Fruit fly (Drosophila melanogaster): ENCODE measurements around the gene Uxs.

Gene Uxs

dm6 chr3L:8159724-8160422 lies 20.9 kb upstream of the Uxs start, which contains the start of gene CG43886:
CG43886 (minus strand) TSS chr3L:8159774.
- no peak for TF ChIP-seq h (optimal IDR thresholded peaks at IDR 0.05)
- TF ChIP-seq ttk (optimal IDR thresholded peaks at IDR 0.05) = no peak
- TF ChIP-seq insv (optimal IDR thresholded peaks at IDR 0.05) = no peak
- no peak for TF ChIP-seq Sin3A (optimal IDR thresholded peaks at IDR 0.05)

DNA sequence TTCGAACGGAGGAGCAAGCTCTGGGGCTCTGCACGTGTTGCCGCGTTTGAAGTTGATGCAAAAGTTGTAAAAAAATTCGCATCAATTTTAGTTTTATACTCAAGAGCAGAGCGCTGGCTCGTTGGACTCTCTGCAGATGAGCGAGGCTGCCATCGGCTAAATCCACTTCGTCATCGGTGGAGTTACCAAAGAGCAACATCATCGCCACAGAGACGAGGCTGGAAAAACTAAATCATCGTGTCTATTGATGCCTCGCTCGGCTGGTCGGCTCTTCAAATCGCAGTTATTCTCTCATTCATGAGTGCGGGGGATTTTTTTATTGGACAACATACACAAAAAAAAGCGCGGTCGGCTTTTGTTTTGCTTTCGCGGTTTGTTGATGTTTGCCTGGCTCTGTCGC lies 15.3 kb upstream of the Uxs start, which contains the start of gene CG13675:
Gene CG13675 (minus strand): TSS at position 83 of the 400 bp plus-strand sequence.
- TF ChIP-seq psq (optimal IDR thresholded peaks at IDR 0.05) (no peak), ttk (optimal IDR thresholded peaks at IDR 0.05) (no peak), Myc (optimal IDR thresholded peaks at IDR 0.05) (no peak), insv (optimal IDR thresholded peaks at IDR 0.05) (no peak), h (optimal IDR thresholded peaks at IDR 0.05) (no peak), Sin3A (optimal IDR thresholded peaks at IDR 0.05) (no peak)

- TF ChIP-seq h (optimal IDR thresholded peaks at IDR 0.05) = no peak
- no peak for TF ChIP-seq insv (optimal IDR thresholded peaks at IDR 0.05)
- TF ChIP-seq Sin3A (optimal IDR thresholded peaks at IDR 0.05) = no peak
- no peak for TF ChIP-seq Myc (optimal IDR thresholded peaks at IDR 0.05)
- TF ChIP-seq ttk (optimal IDR thresholded peaks at IDR 0.05) = no peak
- TF ChIP-seq psq (optimal IDR thresholded peaks at IDR 0.05) = no peak
Observed at dm6 chr3L:8175818-8176217, 4.9 kb upstream of the Uxs start, which contains the start of gene RecQ4. RecQ4 (minus strand) TSS chr3L:8175978.

dm6 chr3L:8177795-8178564 lies 2.7 kb upstream of the Uxs start, which contains the start of gene Nmt:
Nmt (minus strand) TSS chr3L:8178429.
- TF ChIP-seq Myc (optimal IDR thresholded peaks at IDR 0.05) (no peak), Sin3A (optimal IDR thresholded peaks at IDR 0.05) (no peak), h (optimal IDR thresholded peaks at IDR 0.05) (no peak), ttk (optimal IDR thresholded peaks at IDR 0.05) (no peak), psq (optimal IDR thresholded peaks at IDR 0.05) (no peak), insv (optimal IDR thresholded peaks at IDR 0.05) (no peak)

- TF ChIP-seq psq (optimal IDR thresholded peaks at IDR 0.05) = no peak
- TF ChIP-seq Myc (optimal IDR thresholded peaks at IDR 0.05) = no peak
- TF ChIP-seq Sin3A (optimal IDR thresholded peaks at IDR 0.05) = no peak
- TF ChIP-seq insv (optimal IDR thresholded peaks at IDR 0.05) = no peak
Observed at dm6 chr3L:8185263-8186227, 4.8 kb downstream of the Uxs start.

DNA sequence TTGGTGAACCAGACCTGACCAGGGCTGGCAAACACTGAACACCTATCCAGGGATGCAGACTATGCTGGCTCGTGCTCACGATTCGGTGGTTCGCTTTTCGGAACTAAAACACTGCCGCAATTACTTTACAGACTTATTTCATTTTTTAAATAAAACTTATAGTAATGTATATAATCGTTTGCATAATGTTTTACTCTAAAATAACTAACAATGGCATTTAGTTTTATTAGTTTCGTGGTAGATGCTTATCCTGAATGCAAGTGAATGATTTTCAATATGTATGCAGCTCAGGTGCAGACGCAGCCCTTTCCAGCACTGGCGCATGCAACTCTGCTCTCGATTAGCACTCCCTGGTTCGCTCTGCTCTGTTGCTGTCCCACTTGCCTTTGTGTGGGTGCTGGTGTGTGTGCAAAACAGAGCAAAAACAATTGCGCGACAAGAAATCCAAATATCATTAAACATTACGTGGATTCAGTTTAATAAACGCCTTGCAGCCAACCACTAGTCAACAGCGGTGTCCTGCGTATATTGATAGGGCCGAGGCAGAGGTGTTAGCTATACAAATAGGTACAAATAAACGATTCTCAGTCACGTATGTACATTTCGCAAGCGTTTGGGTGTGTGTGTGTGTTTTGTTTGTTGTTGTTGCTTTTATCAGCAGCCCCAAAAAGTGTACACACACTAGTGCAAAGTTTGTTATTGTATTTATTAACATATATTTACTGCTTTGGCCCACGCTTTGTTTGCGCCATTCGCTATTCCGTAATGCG lies 6.1 kb downstream of the Uxs start, which contains the start of the genes ERR and Atg18a:
Gene ERR (minus strand): TSS at position 45 of the 770 bp plus-strand sequence.
Gene Atg18a (plus strand): TSS at position 231 of the 770 bp plus-strand sequence.
- no peak for TF ChIP-seq insv (optimal IDR thresholded peaks at IDR 0.05)
- no peak for TF ChIP-seq Myc (optimal IDR thresholded peaks at IDR 0.05)
- no peak for TF ChIP-seq ttk (optimal IDR thresholded peaks at IDR 0.05)
- no peak for TF ChIP-seq Sin3A (optimal IDR thresholded peaks at IDR 0.05)
- TF ChIP-seq psq (optimal IDR thresholded peaks at IDR 0.05) = no peak
- no peak for TF ChIP-seq h (optimal IDR thresholded peaks at IDR 0.05)

dm6 chr3L:8187397-8187811 lies 6.7 kb downstream of the Uxs start:
- TF ChIP-seq psq (optimal IDR thresholded peaks at IDR 0.05) (no peak), Sin3A (optimal IDR thresholded peaks at IDR 0.05) (no peak)

- TF ChIP-seq ttk (optimal IDR thresholded peaks at IDR 0.05) (no peak), Myc (optimal IDR thresholded peaks at IDR 0.05) (no peak), psq (optimal IDR thresholded peaks at IDR 0.05) (no peak), insv (optimal IDR thresholded peaks at IDR 0.05) (no peak), h (optimal IDR thresholded peaks at IDR 0.05) (no peak), Sin3A (optimal IDR thresholded peaks at IDR 0.05) (no peak)
Observed at dm6 chr3L:8189234-8189633, 8.5 kb downstream of the Uxs start.

DNA sequence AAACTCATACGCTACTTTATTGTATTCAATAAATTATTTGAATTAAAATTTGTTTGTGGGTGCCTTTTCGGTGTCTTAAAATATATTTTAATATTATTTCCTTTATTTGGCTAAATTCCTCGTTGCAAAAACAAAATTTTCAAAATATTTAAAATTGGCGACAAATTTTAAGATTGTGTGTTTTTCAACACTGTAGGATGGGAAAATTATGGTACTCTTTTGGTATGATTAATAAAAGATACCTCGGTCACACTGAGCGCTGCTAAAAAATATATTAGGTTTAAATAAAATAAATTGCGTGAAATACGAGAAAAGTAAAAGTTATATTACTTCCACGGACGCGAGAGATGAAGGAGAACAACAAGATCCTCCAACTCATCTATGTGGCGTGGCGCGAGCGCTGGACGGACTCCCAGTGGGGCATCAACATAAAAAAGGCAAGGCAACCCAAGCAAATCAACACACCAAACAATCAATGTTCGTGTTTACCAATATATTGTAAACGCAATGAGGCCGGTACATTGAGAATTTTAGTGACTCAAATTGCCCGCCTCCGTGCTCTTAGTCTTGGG lies 10.4 kb downstream of the Uxs start, which contains the start of gene MED24:
Gene MED24 (plus strand): TSS at position 229 of the 572 bp plus-strand sequence.
- TF ChIP-seq h (optimal IDR thresholded peaks at IDR 0.05) = no peak
- no peak for TF ChIP-seq Sin3A (optimal IDR thresholded peaks at IDR 0.05)
- TF ChIP-seq psq (optimal IDR thresholded peaks at IDR 0.05) = no peak
- TF ChIP-seq ttk (optimal IDR thresholded peaks at IDR 0.05) = no peak
- TF ChIP-seq insv (optimal IDR thresholded peaks at IDR 0.05) = no peak
- no peak for TF ChIP-seq Myc (optimal IDR thresholded peaks at IDR 0.05)

DNA sequence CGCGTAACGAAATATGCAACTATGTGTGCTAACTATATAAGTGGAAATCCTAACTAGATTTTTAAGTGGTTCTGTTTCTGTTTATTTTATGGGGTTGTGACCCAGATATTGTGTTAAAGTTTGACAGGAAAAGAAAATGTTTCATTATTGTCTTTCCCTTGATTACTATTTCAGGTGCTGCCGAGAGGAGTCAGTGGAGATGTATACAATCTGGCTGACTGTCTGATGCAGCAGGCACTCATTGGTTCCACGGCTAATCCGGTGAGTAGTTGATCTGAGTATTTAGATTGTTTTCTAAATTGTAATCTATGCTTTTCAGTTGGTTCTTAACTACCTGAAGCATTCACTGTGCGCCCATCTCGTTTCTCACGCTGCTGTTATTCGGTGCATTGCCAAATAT lies 12.3 kb downstream of the Uxs start, which contains the start of gene CG7387:
Gene CG7387 (minus strand): TSS at position 101 of the 400 bp plus-strand sequence.
- TF ChIP-seq Sin3A (optimal IDR thresholded peaks at IDR 0.05) = no peak
- TF ChIP-seq insv (optimal IDR thresholded peaks at IDR 0.05) = no peak
- TF ChIP-seq psq (optimal IDR thresholded peaks at IDR 0.05) = no peak
- no peak for TF ChIP-seq h (optimal IDR thresholded peaks at IDR 0.05)
- TF ChIP-seq Myc (optimal IDR thresholded peaks at IDR 0.05) = no peak
- TF ChIP-seq ttk (optimal IDR thresholded peaks at IDR 0.05) = no peak

All from Kc167 (cell line).